Worm (Caenorhabditis elegans) whole organism, L4 larva: ENCODE data around the gene hdl-2.

Experiments used
- F49E8.2 ChIP-seq: sonication (generic microtip); optimal IDR thresholded peaks from 2 replicates; lab custom pipeline; 2016; ENCODE audit warnings: missing compliant biosample characterization, mild to moderate bottlenecking, missing genetic modification characterization, borderline replicate concordance
- T20F7.1 ChIP-seq: fragments of 200-800 bp; sonication (Bioruptor generic); optimal IDR thresholded peaks from 2 replicates; lab custom pipeline; 2018; ENCODE audit warnings: mild to moderate bottlenecking, missing genetic modification characterization, missing compliant biosample characterization
- ZK546.5 ChIP-seq, 2 experiments: sonication (generic microtip); optimal IDR thresholded peaks; 2 replicates each; lab custom pipeline; 2017; ENCODE audit warnings: missing biosample characterization in 2 of 2, missing genetic modification characterization in 2 of 2
- aly-2 ChIP-seq: sonication (generic microtip); optimal IDR thresholded peaks from 2 replicates; lab custom pipeline; 2018; ENCODE audit warnings: missing biosample characterization, missing genetic modification characterization
- ces-1 ChIP-seq: fragments of 150-350 bp; sonication (generic microtip); optimal IDR thresholded peaks from 4 replicates; lab custom pipeline; 2014; ENCODE audit warnings: missing biosample characterization, missing genetic modification reagents, missing genetic modification characterization
- egl-27 ChIP-seq: sonication (generic microtip); optimal IDR thresholded peaks from 3 replicates; lab custom pipeline; 2017; ENCODE audit warnings: missing biosample characterization, missing genetic modification reagents, missing genetic modification characterization
- hmg-1.1 ChIP-seq: fragments of 200-800 bp; sonication (Bioruptor generic); IDR thresholded peaks from 2 replicates; pipeline ENCODE4 v1.3.6; 2022; ENCODE audit warnings: missing genetic modification reagents, missing genetic modification characterization, missing compliant biosample characterization
- lin-38 ChIP-seq: fragments of 200-800 bp; sonication (Bioruptor generic); IDR thresholded peaks from 2 replicates; pipeline ENCODE4 v1.3.6; 2022; ENCODE audit warnings: missing genetic modification reagents, missing genetic modification characterization, missing compliant biosample characterization
- nhr-11 ChIP-seq: fragments of 150-350 bp; optimal IDR thresholded peaks from 2 replicates; lab custom pipeline; 2014; ENCODE audit warnings: missing biosample characterization, missing genetic modification characterization
- nhr-41 ChIP-seq: fragments of 200-800 bp; sonication (Bioruptor generic); IDR thresholded peaks from 2 replicates; pipeline ENCODE4 v1.3.6; 2022; ENCODE audit warnings: missing genetic modification reagents, missing genetic modification characterization, missing compliant biosample characterization
- nhr-6 ChIP-seq: fragments of 150-350 bp; optimal IDR thresholded peaks from 2 replicates; lab custom pipeline; 2014; ENCODE audit warnings: missing biosample characterization, missing genetic modification characterization
- nhr-76 ChIP-seq: fragments of 150-350 bp; optimal IDR thresholded peaks from 2 replicates; lab custom pipeline; 2014; ENCODE audit warnings: missing biosample characterization, missing genetic modification characterization
- snpc-4 ChIP-seq: fragments of 150-350 bp; optimal IDR thresholded peaks from 2 replicates; lab custom pipeline; 2014; ENCODE audit warnings: missing biosample characterization, missing genetic modification characterization
- ztf-11 ChIP-seq: fragments of 150-350 bp; optimal IDR thresholded peaks from 2 replicates; lab custom pipeline; 2014; ENCODE audit warnings: missing biosample characterization, missing genetic modification characterization

DNA sequence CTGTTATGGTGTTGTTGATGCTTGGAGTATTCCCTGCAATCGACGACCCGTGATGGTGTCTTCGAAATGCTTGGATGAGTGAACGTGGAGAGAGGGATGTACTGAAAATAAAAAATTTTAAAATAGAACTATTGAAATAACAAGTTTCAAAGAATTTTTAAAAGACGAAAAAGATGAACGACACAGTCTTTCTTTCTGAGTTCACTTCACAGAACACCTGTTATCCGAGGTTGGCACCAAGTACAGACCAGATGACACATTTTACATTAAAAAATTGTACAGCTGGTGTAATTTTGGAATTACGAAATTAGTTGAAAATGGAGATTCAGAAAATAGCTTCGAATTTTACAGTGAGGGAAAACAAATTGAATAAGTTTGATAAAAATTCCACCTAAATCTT is 44.8 kb downstream of the hdl-2 start, which contains the start of gene rap-1:
- TF ChIP-seq T20F7.1 (GFP tag; lab: Kevin White, UChicago), result no peak
- TF ChIP-seq ZK546.5 (tag; optimal IDR thresholded peaks at IDR 0.05; lab: Kevin White, UChicago), result no peak
- TF ChIP-seq hmg-1.1 (GFP tag; lab: Robert Waterston, UW), result no peak
- no peak for TF ChIP-seq snpc-4 (tag; lab: Kevin White, UChicago)
- no peak for TF ChIP-seq nhr-41 (GFP tag; lab: Robert Waterston, UW)
- no peak for TF ChIP-seq egl-27 (tag; lab: Kevin White, UChicago)
- no peak for TF ChIP-seq nhr-11 (tag; lab: Kevin White, UChicago)
- no peak for TF ChIP-seq nhr-76 (tag; lab: Kevin White, UChicago)
- no peak for TF ChIP-seq nhr-6 (tag; lab: Kevin White, UChicago)
- TF ChIP-seq aly-2 (tag; lab: Kevin White, UChicago), result no peak
- TF ChIP-seq lin-38 (GFP tag; lab: Robert Waterston, UW), result no peak
- TF ChIP-seq ces-1 (GFP tag; lab: Kevin White, UChicago), result no peak
- no peak for TF ChIP-seq F49E8.2 (tag; lab: Kevin White, UChicago)
- TF ChIP-seq ztf-11, result no peak
